Fruit fly (Drosophila melanogaster): ENCODE data around the gene regucalcin.

The regucalcin gene

DNA sequence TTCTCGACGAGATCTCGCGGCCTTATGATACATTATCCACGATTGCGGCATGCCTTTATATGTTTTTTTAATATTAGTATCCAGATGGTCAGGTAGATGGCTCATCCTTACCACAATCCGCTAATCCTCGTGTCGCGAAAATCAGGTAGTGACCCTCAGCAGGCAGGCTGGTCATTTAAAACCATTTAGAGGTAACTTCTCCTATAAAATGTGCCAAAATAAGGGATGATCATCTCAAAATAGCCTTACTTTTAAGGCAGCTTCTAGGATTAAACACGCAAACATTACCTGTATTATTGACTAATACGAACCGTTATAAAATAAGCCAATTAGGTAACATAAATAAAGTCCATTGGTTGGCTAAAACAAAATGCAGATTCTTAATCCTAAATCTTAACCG, 23.3 kb upstream of the regucalcin start, which contains the start of gene tsg:
tsg (minus strand) TSS at position 37 of the 400 bp plus-strand sequence.
- TF ChIP-seq Rel (GFP tag; optimal IDR thresholded peaks at IDR 0.05): no peak
- no peak for TF ChIP-seq Rel (tag; optimal IDR thresholded peaks at IDR 0.05)
- TF ChIP-seq Hr83 (GFP tag; optimal IDR thresholded peaks at IDR 0.05; ENCODE audit: poor library complexity, severe bottlenecking): no peak
- no peak for TF ChIP-seq rgr (GFP tag; optimal IDR thresholded peaks at IDR 0.05)

DNA sequence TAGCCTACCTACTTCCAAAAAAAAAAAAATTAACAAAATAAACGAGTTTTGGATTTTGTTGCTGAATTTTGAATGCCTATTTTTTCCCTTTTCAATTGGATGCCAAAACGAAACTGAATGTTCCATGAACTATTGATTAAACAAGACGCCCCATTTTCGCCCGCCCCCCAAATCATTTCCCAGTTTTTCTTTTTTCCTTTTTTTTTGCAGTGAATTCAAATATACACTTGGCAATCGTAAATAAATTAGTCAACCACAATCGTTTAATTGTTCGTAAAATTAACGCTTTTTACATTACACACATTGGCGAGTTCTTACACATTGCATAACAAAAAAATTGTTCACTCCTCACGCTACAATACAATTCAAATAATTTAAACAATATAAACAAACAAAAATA, 19.5 kb upstream of the regucalcin start, which contains the start of gene CG18130:
CG18130 (minus strand) TSS at position 101 of the 400 bp plus-strand sequence.
- TF ChIP-seq Rel (GFP tag; optimal IDR thresholded peaks at IDR 0.05): no peak
- TF ChIP-seq Rel (tag; optimal IDR thresholded peaks at IDR 0.05): no peak
- no peak for TF ChIP-seq woc (GFP tag; optimal IDR thresholded peaks at IDR 0.05)
- no peak for TF ChIP-seq br (GFP tag; optimal IDR thresholded peaks at IDR 0.05)
- no peak for TF ChIP-seq dmrt93B (GFP tag; optimal IDR thresholded peaks at IDR 0.05)
- TF ChIP-seq Vsx2 (GFP tag; optimal IDR thresholded peaks at IDR 0.05; ENCODE audit: partially characterized antibody): no peak
- TF ChIP-seq psq (GFP tag; optimal IDR thresholded peaks at IDR 0.05): no peak
- TF ChIP-seq sage (GFP tag; optimal IDR thresholded peaks at IDR 0.05): no peak
- no peak for TF ChIP-seq Sp1 (GFP tag; optimal IDR thresholded peaks at IDR 0.05)
- TF ChIP-seq CG9705 (GFP tag; optimal IDR thresholded peaks at IDR 0.05): no peak
- no peak for TF ChIP-seq ey (GFP tag; optimal IDR thresholded peaks at IDR 0.05)
- TF ChIP-seq Hnf4 (GFP tag; optimal IDR thresholded peaks at IDR 0.05): no peak
- no peak for TF ChIP-seq fru (GFP tag; optimal IDR thresholded peaks at IDR 0.05)
- TF ChIP-seq Dif (GFP tag; optimal IDR thresholded peaks at IDR 0.05; ENCODE audit: partially characterized antibody): no peak
- no peak for TF ChIP-seq Hr83 (GFP tag; optimal IDR thresholded peaks at IDR 0.05; ENCODE audit: poor library complexity, severe bottlenecking)
- TF ChIP-seq Mio (GFP tag; optimal IDR thresholded peaks at IDR 0.05): no peak
- no peak for TF ChIP-seq Hr78 (GFP tag; optimal IDR thresholded peaks at IDR 0.05)
- no peak for TF ChIP-seq N (GFP tag; optimal IDR thresholded peaks at IDR 0.05)
- no peak for TF ChIP-seq HLH106 (tag; optimal IDR thresholded peaks at IDR 0.05)

DNA sequence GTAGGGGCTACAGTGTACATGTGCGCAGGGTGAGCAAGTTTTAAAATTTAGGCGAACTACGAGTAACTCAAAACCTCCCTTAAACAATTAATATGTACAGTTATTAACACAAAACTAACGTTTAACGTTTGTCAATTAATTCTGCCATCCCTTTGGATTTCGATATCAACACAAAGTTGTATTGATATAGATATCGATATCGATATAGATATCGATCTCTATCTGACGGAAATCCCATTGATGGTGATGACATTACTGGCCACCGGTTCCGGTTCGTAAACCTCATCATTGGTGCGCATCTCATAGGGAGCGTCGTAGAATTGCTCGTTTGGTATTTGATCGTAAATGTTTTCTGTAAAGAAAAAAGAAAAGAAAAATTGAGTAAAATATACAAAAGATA, 18.9 kb upstream of the regucalcin start:
- TF ChIP-seq CrebA (GFP tag; optimal IDR thresholded peaks at IDR 0.05; ENCODE audit: borderline replicate concordance): no peak
- TF ChIP-seq rgr (GFP tag; optimal IDR thresholded peaks at IDR 0.05): no peak
- TF ChIP-seq Jra (GFP tag; optimal IDR thresholded peaks at IDR 0.05): no peak
- no peak for TF ChIP-seq Sp1 (GFP tag; optimal IDR thresholded peaks at IDR 0.05)
- no peak for TF ChIP-seq Hnf4 (GFP tag; optimal IDR thresholded peaks at IDR 0.05)
- no peak for TF ChIP-seq fru (GFP tag; optimal IDR thresholded peaks at IDR 0.05)
- TF ChIP-seq tai (GFP tag; optimal IDR thresholded peaks at IDR 0.05): no peak
- no peak for TF ChIP-seq brk (GFP tag; optimal IDR thresholded peaks at IDR 0.05)
- TF ChIP-seq OdsH (GFP tag; optimal IDR thresholded peaks at IDR 0.05): no peak
- TF ChIP-seq CG9705 (GFP tag; optimal IDR thresholded peaks at IDR 0.05): no peak
- no peak for TF ChIP-seq HLH106 (tag; optimal IDR thresholded peaks at IDR 0.05)
- TF ChIP-seq Myc (optimal IDR thresholded peaks at IDR 0.05): no peak
- no peak for TF ChIP-seq woc (GFP tag; optimal IDR thresholded peaks at IDR 0.05)
- no peak for TF ChIP-seq h (GFP tag; optimal IDR thresholded peaks at IDR 0.05)
- TF ChIP-seq jim (GFP tag; optimal IDR thresholded peaks at IDR 0.05): no peak
- TF ChIP-seq foxo (GFP tag; optimal IDR thresholded peaks at IDR 0.05): no peak
- no peak for TF ChIP-seq Abd-B (GFP tag; optimal IDR thresholded peaks at IDR 0.05)

DNA sequence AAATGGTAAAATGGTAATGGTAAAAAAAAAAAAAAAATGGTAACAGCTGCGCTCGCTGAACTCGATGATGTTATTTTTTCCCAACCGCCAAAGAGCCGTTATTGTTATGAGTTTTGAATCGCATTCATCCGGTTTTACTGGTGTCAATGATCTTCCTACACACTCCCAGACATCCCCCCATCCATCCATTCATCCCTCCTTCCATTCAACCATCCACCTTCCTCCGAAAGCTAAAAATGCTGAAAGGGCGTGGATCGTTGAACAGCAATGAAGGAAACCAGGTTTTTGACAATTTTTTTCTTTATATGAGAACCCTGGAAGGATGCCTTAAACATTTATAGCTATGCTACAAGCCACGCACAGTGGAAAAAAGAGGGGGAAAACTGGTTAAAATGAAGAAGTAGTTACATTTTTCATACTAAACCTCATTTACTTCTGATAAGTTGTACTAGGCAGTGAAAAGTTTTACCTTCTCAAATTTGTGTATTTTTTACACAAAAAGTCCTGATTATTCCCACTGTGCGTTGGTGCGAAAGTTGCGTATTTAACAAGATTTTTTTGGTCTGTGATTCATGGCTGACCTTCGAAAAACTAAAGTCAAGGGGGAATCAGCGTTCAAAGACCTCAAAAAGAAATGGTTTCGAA, 12.1 kb upstream of the regucalcin start:
- peak; percentile 39 for TF ChIP-seq Sp1 (GFP tag; optimal IDR thresholded peaks at IDR 0.05)
- peak; percentile 57 for TF ChIP-seq rgr (GFP tag; optimal IDR thresholded peaks at IDR 0.05)
- peak; percentile 19 for TF ChIP-seq psq (GFP tag; optimal IDR thresholded peaks at IDR 0.05)
- TF ChIP-seq Myc (optimal IDR thresholded peaks at IDR 0.05): no peak
- TF ChIP-seq tai (GFP tag; optimal IDR thresholded peaks at IDR 0.05): no peak
- TF ChIP-seq CrebA (GFP tag; optimal IDR thresholded peaks at IDR 0.05; ENCODE audit: borderline replicate concordance): no peak
- TF ChIP-seq br (GFP tag; optimal IDR thresholded peaks at IDR 0.05): peak; percentile 38
- TF ChIP-seq dsf (GFP tag; optimal IDR thresholded peaks at IDR 0.05; ENCODE audit: borderline replicate concordance): no peak
- no peak for TF ChIP-seq CG9705 (GFP tag; optimal IDR thresholded peaks at IDR 0.05)
- TF ChIP-seq dl (GFP tag; optimal IDR thresholded peaks at IDR 0.05; ENCODE audit: insufficient read depth in 1 of 2, partially characterized antibody in 2 of 2): no peak
- no peak for TF ChIP-seq N (GFP tag; optimal IDR thresholded peaks at IDR 0.05)
- TF ChIP-seq Rel (GFP tag; optimal IDR thresholded peaks at IDR 0.05): no peak
- no peak for TF ChIP-seq Rel (tag; optimal IDR thresholded peaks at IDR 0.05)
- TF ChIP-seq brk (GFP tag; optimal IDR thresholded peaks at IDR 0.05): no peak
- no peak for TF ChIP-seq Hnf4 (GFP tag; optimal IDR thresholded peaks at IDR 0.05)
- TF ChIP-seq usp (GFP tag; optimal IDR thresholded peaks at IDR 0.05): no peak
- no peak for TF ChIP-seq Jra (GFP tag; optimal IDR thresholded peaks at IDR 0.05)
- TF ChIP-seq dmrt93B (GFP tag; optimal IDR thresholded peaks at IDR 0.05): no peak
- peak; percentile 16 for TF ChIP-seq OdsH (GFP tag; optimal IDR thresholded peaks at IDR 0.05)
- no peak for TF ChIP-seq Hr83 (GFP tag; optimal IDR thresholded peaks at IDR 0.05; ENCODE audit: poor library complexity, severe bottlenecking)
- TF ChIP-seq jim (GFP tag; optimal IDR thresholded peaks at IDR 0.05): no peak
- no peak for TF ChIP-seq Dfd (GFP tag; optimal IDR thresholded peaks at IDR 0.05)
- peak; percentile 36 for TF ChIP-seq ey (GFP tag; optimal IDR thresholded peaks at IDR 0.05)
- peak; percentile 25 for TF ChIP-seq HLH106 (tag; optimal IDR thresholded peaks at IDR 0.05)
- TF ChIP-seq sage (GFP tag; optimal IDR thresholded peaks at IDR 0.05): no peak
- TF ChIP-seq foxo (GFP tag; optimal IDR thresholded peaks at IDR 0.05): peak in 1 of 2 experiments; percentile 28
- TF ChIP-seq fru (GFP tag; optimal IDR thresholded peaks at IDR 0.05): peak; percentile 51
- no peak for TF ChIP-seq sv (GFP tag; optimal IDR thresholded peaks at IDR 0.05)
- no peak for TF ChIP-seq Hr78 (GFP tag; optimal IDR thresholded peaks at IDR 0.05)
- TF ChIP-seq woc (GFP tag; optimal IDR thresholded peaks at IDR 0.05): peak; percentile 43
- TF ChIP-seq pan (optimal IDR thresholded peaks at IDR 0.05): no peak
- TF ChIP-seq lola (GFP tag; optimal IDR thresholded peaks at IDR 0.05): no peak
- TF ChIP-seq Abd-B (GFP tag; optimal IDR thresholded peaks at IDR 0.05): no peak
- no peak for TF ChIP-seq GATAd (GFP tag; optimal IDR thresholded peaks at IDR 0.05)
- no peak for TF ChIP-seq Dif (GFP tag; optimal IDR thresholded peaks at IDR 0.05; ENCODE audit: partially characterized antibody)
- no peak for TF ChIP-seq Mio (GFP tag; optimal IDR thresholded peaks at IDR 0.05)
